Worm (Caenorhabditis elegans) whole organism, L4 larva: Measurements from ENCODE around the gene scly-1.

Source experiments
- F10B5.3 ChIP-seq: sonication (generic microtip); optimal IDR thresholded peaks from 2 replicates; lab custom pipeline; 2016; ENCODE audit warnings: mild to moderate bottlenecking, missing genetic modification characterization, missing compliant biosample characterization
- ama-1 ChIP-seq: fragments of 150-350 bp; optimal IDR thresholded peaks from 2 replicates; lab custom pipeline; 2014; ENCODE audit warnings: inconsistent platforms, mixed read lengths
- dpl-1 ChIP-seq: fragments of 150-350 bp; optimal IDR thresholded peaks from 2 replicates; lab custom pipeline; 2014; ENCODE audit warnings: missing biosample characterization, missing genetic modification reagents, missing genetic modification characterization
- duxl-1 ChIP-seq: sonication (generic microtip); optimal IDR thresholded peaks from 2 replicates; lab custom pipeline; 2016; ENCODE audit warnings: mild to moderate bottlenecking, missing genetic modification characterization, moderate library complexity, missing compliant biosample characterization; ENCODE audit not compliant: poor library complexity
- fkh-10 ChIP-seq: fragments of 150-350 bp; optimal IDR thresholded peaks from 2 replicates; lab custom pipeline; 2014; ENCODE audit warnings: missing biosample characterization, missing genetic modification reagents, missing genetic modification characterization
- jun-1 ChIP-seq: fragments of 150-350 bp; optimal IDR thresholded peaks from 2 replicates; lab custom pipeline; 2014; ENCODE audit warnings: missing biosample characterization, missing genetic modification reagents, missing genetic modification characterization
- lim-7 ChIP-seq: fragments of 200-800 bp; sonication (Bioruptor generic); IDR thresholded peaks from 2 replicates; pipeline ENCODE4 v1.3.6; 2022; ENCODE audit warnings: missing genetic modification characterization, missing compliant biosample characterization
- lir-3 ChIP-seq: sonication (generic microtip); optimal IDR thresholded peaks from 2 replicates; lab custom pipeline; 2016; ENCODE audit warnings: mild to moderate bottlenecking, missing genetic modification characterization, missing compliant biosample characterization
- nhr-237 ChIP-seq: sonication (generic microtip); optimal IDR thresholded peaks from 2 replicates; lab custom pipeline; 2017; ENCODE audit warnings: missing biosample characterization, missing genetic modification characterization
- nhr-28 ChIP-seq: fragments of 150-350 bp; optimal IDR thresholded peaks from 2 replicates; lab custom pipeline; 2014; ENCODE audit warnings: missing biosample characterization, missing genetic modification characterization
- nhr-76 ChIP-seq: fragments of 150-350 bp; optimal IDR thresholded peaks from 2 replicates; lab custom pipeline; 2014; ENCODE audit warnings: missing biosample characterization, missing genetic modification characterization
- pha-4 ChIP-seq, 2 experiments: fragments of 150-350 bp in 1 of 2; fragments of 200-800 bp in 1 of 2; sonication (Bioruptor generic) in 1 of 2; IDR thresholded peaks in 1 of 2; optimal IDR thresholded peaks in 1 of 2; 2 replicates each; pipeline versions ENCODE4 v1.3.6 to Lab custom; 2014 to 2022; ENCODE audit warnings: missing genetic modification characterization in 2 of 2, missing genetic modification reagents in 2 of 2, missing biosample characterization in 1 of 2, missing compliant biosample characterization in 1 of 2
- unc-62 ChIP-seq, 3 experiments: fragments of 150-350 bp in 1 of 3; sonication (generic microtip); optimal IDR thresholded peaks in 2 of 3; peaks in 1 of 3; 1 replicate in 1 of 3; 2 replicates in 2 of 3; lab custom pipeline; 2014 to 2017; ENCODE audit warnings: missing biosample characterization in 3 of 3, missing genetic modification characterization in 3 of 3, missing genetic modification reagents in 3 of 3, missing genotype in 1 of 3
- vab-7 ChIP-seq: fragments of 200-800 bp; sonication (Bioruptor generic); IDR thresholded peaks from 2 replicates; pipeline ENCODE4 v1.3.6; 2022; ENCODE audit warnings: missing genetic modification reagents, missing genetic modification characterization, missing compliant biosample characterization

DNA sequence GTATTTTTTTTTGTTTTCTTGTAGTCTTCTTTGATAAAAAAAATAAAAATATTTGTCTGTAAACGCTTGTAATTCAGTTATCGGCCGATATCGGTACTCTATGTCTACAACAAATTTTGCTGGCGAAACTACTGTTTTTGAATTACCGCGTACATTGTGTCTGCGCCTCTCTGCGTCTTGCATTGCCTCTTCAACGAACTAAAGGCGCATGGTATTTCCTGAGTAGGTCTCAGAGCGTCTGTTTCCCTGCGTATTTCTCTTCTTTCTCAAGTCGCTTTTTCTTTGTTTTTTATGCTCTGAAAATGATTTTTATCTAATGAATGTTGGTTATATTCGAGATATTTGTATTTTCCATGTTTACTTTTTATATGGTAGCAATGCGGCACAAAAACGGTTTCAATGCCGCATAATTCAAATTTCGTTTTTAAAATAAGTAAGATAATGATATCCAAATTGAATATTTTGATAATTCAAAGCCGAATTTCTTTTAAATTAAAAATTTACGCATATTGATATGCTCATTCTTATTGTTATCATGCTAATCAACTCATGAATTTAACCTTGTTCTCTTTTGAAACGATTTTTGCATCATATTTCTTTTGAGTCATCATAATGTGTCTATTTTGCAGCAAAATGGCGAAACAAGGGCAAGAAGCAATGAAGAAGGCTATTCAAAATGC lies 30.0 kb downstream of the scly-1 start, which contains the start of gene phb-2:
- peak; percentile 77 for TF ChIP-seq nhr-28 (tag; lab: Kevin White, UChicago)
- TF ChIP-seq unc-62 (GFP tag; optimal IDR thresholded peaks at IDR 0.05 in 1 of 2; lab: Kevin White, UChicago) = no peak
- TF ChIP-seq unc-62 (tag; optimal IDR thresholded peaks at IDR 0.05; lab: Kevin White, UChicago) = no peak
- TF ChIP-seq F10B5.3 (tag; lab: Kevin White, UChicago) = no peak
- 0 out of 2 replicates have a peak, but pooled peaks have one; percentile 33 for TF ChIP-seq vab-7 (GFP tag; lab: Robert Waterston, UW)
- TF ChIP-seq lim-7 = no peak
- TF ChIP-seq pha-4 (GFP tag; IDR thresholded peaks at IDR 0.05; lab: Robert Waterston, UW) = peak; percentile 48; the same call in 1 of the 2 replicates
- TF ChIP-seq pha-4 (tag; optimal IDR thresholded peaks at IDR 0.05; lab: Kevin White, UChicago) = peak; percentile 80
- no peak for TF ChIP-seq fkh-10
- peak; percentile 40 for TF ChIP-seq duxl-1 (tag; lab: Kevin White, UChicago)
- no peak for TF ChIP-seq lir-3
- TF ChIP-seq nhr-76 (tag; lab: Kevin White, UChicago) = no peak
- no peak for TF ChIP-seq nhr-237 (tag; lab: Kevin White, UChicago)
- TF ChIP-seq jun-1 (tag; lab: Kevin White, UChicago) = no peak
- TF ChIP-seq dpl-1 (GFP tag; lab: Kevin White, UChicago) = peak; percentile 94
- TF ChIP-seq ama-1 (lab: Kevin White, UChicago) = peak; percentile 60
